Worm (Caenorhabditis elegans) whole organism, mixed stage, embryonic: ENCODE measurements around the gene vha-8.

Source experiments
- bed-3 ChIP-seq: fragments of 200-800 bp; sonication (Bioruptor generic); optimal IDR thresholded peaks from 3 replicates; lab custom pipeline; 2018; ENCODE audit warnings: mild to moderate bottlenecking, missing genetic modification characterization, moderate library complexity, missing compliant biosample characterization
- blmp-1 ChIP-seq: fragments of 150-350 bp; optimal IDR thresholded peaks from 2 replicates; lab custom pipeline; 2014; ENCODE audit warnings: missing biosample characterization, missing genetic modification characterization
- elt-1 ChIP-seq: sonication (generic microtip); optimal IDR thresholded peaks from 2 replicates; lab custom pipeline; 2017; ENCODE audit warnings: missing genetic modification characterization, mild to moderate bottlenecking, missing compliant biosample characterization, antibody characterized with exemption, moderate library complexity, borderline replicate concordance; ENCODE audit not compliant: insufficient read depth
- elt-3 ChIP-seq: fragments of 150-350 bp; optimal IDR thresholded peaks from 2 replicates; lab custom pipeline; 2014; ENCODE audit warnings: missing biosample characterization, missing genetic modification characterization
- lsy-2 ChIP-seq: fragments of 150-350 bp; optimal IDR thresholded peaks from 2 replicates; lab custom pipeline; 2014; ENCODE audit warnings: missing biosample characterization, missing genetic modification characterization
- mab-5 ChIP-seq: fragments of 150-350 bp; optimal IDR thresholded peaks from 2 replicates; lab custom pipeline; 2014; ENCODE audit warnings: missing biosample characterization, missing genetic modification characterization
- nhr-12 ChIP-seq: fragments of 150-350 bp; optimal IDR thresholded peaks from 2 replicates; lab custom pipeline; 2014; ENCODE audit warnings: missing biosample characterization, missing genetic modification characterization
- nhr-237 ChIP-seq: fragments of 150-350 bp; optimal IDR thresholded peaks from 2 replicates; lab custom pipeline; 2014; ENCODE audit warnings: missing biosample characterization, missing genetic modification characterization
- nhr-28 ChIP-seq: fragments of 150-350 bp; optimal IDR thresholded peaks from 2 replicates; lab custom pipeline; 2014; ENCODE audit warnings: missing biosample characterization, missing genetic modification characterization
- sem-2 ChIP-seq: fragments of 200-800 bp; sonication (Bioruptor generic); optimal IDR thresholded peaks from 2 replicates; lab custom pipeline; 2018; ENCODE audit warnings: mild to moderate bottlenecking, missing genetic modification characterization, missing compliant biosample characterization
- snpc-4 ChIP-seq: fragments of 150-350 bp; optimal IDR thresholded peaks from 2 replicates; lab custom pipeline; 2014; ENCODE audit warnings: missing biosample characterization, missing genetic modification characterization
- unc-62 ChIP-seq: fragments of 150-350 bp; optimal IDR thresholded peaks from 2 replicates; lab custom pipeline; 2014; ENCODE audit warnings: missing biosample characterization, missing genetic modification reagents, missing genetic modification characterization

DNA sequence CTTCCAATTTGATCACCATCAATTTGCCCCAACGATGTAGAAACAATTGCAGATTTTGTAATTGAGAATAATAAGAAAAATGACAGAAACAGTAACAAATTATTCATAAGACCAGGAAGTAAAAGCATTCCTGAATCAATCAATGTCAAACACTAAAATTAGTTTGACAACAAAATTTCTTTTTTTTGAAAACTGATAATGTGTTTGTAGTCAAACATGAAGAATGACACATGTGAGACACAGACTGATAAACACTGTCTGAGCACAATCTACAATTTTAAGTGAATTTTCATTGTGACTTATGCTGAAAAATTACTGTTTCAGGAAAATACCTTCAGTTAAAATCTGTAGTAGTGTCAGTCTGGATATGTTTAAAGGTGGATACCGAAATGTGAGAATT, 11.3 kb downstream of the vha-8 start, which contains the start of the genes cest-4 and C17H12.11:
- TF ChIP-seq nhr-28 (tag; lab: Kevin White, UChicago) (no peak), sem-2 (GFP tag; lab: Kevin White, UChicago) (no peak), unc-62 (GFP tag; lab: Kevin White, UChicago) (no peak), bed-3 (GFP tag; lab: Kevin White, UChicago) (no peak), nhr-237 (tag; lab: Kevin White, UChicago) (no peak), snpc-4 (no peak), elt-1 (no peak), elt-3 (no peak), lsy-2 (no peak), nhr-12 (tag; lab: Kevin White, UChicago) (no peak), mab-5 (tag; lab: Kevin White, UChicago) (no peak), blmp-1 (no peak)
